Fruit fly (Drosophila melanogaster) whole organism, pupa: Measurements from ENCODE around the gene Ppi1.

Source experiments
- CG10348 ChIP-seq: fragments of 200-800 bp; sonication (Bioruptor generic); IDR thresholded peaks from 2 replicates; pipeline ENCODE4 v1.3.6; 2022; ENCODE audit warnings: missing biosample characterization, missing genetic modification characterization
- CG12605 ChIP-seq: fragments of 200-800 bp; sonication (Bioruptor generic); IDR thresholded peaks from 2 replicates; pipeline ENCODE4 v1.3.6; 2022; ENCODE audit warnings: missing biosample characterization, missing genetic modification characterization
- CG13204 ChIP-seq: fragments of 200-800 bp; sonication (Bioruptor generic); optimal IDR thresholded peaks from 2 replicates; lab custom pipeline; 2018; ENCODE audit warnings: missing biosample characterization, mild to moderate bottlenecking, missing genetic modification characterization, moderate library complexity
- CG14655 ChIP-seq: fragments of 200-800 bp; sonication (Bioruptor generic); optimal IDR thresholded peaks from 3 replicates; lab custom pipeline; 2017; ENCODE audit warnings: mild to moderate bottlenecking, missing biosample characterization, missing genetic modification reagents, missing genetic modification characterization
- CG15710 ChIP-seq: fragments of 200-800 bp; sonication (Bioruptor generic); optimal IDR thresholded peaks from 2 replicates; lab custom pipeline; 2018; ENCODE audit warnings: missing biosample characterization, mild to moderate bottlenecking, missing genetic modification characterization, moderate library complexity
- CG17806 ChIP-seq: fragments of 200-800 bp; sonication (Bioruptor generic); optimal IDR thresholded peaks from 2 replicates; lab custom pipeline; 2018; ENCODE audit warnings: missing biosample characterization, mild to moderate bottlenecking, missing genetic modification characterization, moderate library complexity
- CG32121 ChIP-seq: fragments of 200-800 bp; sonication (Bioruptor generic); IDR thresholded peaks from 2 replicates; pipeline ENCODE4 v1.3.6; 2022; ENCODE audit warnings: missing biosample characterization, missing genetic modification characterization
- CG34367 ChIP-seq: fragments of 200-800 bp; sonication (Bioruptor generic); optimal IDR thresholded peaks from 2 replicates; lab custom pipeline; 2018; ENCODE audit warnings: missing biosample characterization, mild to moderate bottlenecking, missing genetic modification characterization
- CG4496 ChIP-seq: fragments of 200-800 bp; sonication (Bioruptor generic); IDR thresholded peaks from 3 replicates; pipeline ENCODE4 v1.3.6; 2022; ENCODE audit warnings: missing biosample characterization, missing genetic modification characterization
- CG8159 ChIP-seq: fragments of 200-800 bp; sonication (Bioruptor generic); optimal IDR thresholded peaks from 3 replicates; lab custom pipeline; 2018; ENCODE audit warnings: missing biosample characterization, mild to moderate bottlenecking, missing genetic modification characterization, moderate library complexity
- CG8301 ChIP-seq: fragments of 200-800 bp; sonication (Bioruptor generic); optimal IDR thresholded peaks from 2 replicates; lab custom pipeline; 2018; ENCODE audit warnings: missing biosample characterization, mild to moderate bottlenecking, missing genetic modification characterization
- CG9948 ChIP-seq: fragments of 200-800 bp; sonication (Bioruptor generic); optimal IDR thresholded peaks from 2 replicates; lab custom pipeline; 2018; ENCODE audit warnings: missing biosample characterization, mild to moderate bottlenecking, missing genetic modification characterization, moderate library complexity
- D1 ChIP-seq: fragments of 200-800 bp; sonication (Bioruptor generic); optimal IDR thresholded peaks from 2 replicates; lab custom pipeline; 2018; ENCODE audit warnings: missing biosample characterization, mild to moderate bottlenecking, missing genetic modification characterization, moderate library complexity
- EcR ChIP-seq: fragments of 200-800 bp; sonication (Bioruptor generic); optimal IDR thresholded peaks from 3 replicates; lab custom pipeline; 2019; ENCODE audit warnings: missing biosample characterization, missing genetic modification characterization, mild to moderate bottlenecking, moderate library complexity, missing genetic modification reagents
- Ets98B ChIP-seq: fragments of 200-800 bp; sonication (Bioruptor generic); IDR thresholded peaks from 2 replicates; pipeline ENCODE4 v1.3.6; 2022; ENCODE audit warnings: missing biosample characterization, missing genetic modification characterization
- Pif1A ChIP-seq: fragments of 200-800 bp; sonication (Bioruptor generic); optimal IDR thresholded peaks from 3 replicates; lab custom pipeline; 2016; ENCODE audit warnings: missing biosample characterization, missing genetic modification characterization
- Pif1B ChIP-seq: fragments of 200-800 bp; sonication (Bioruptor generic); optimal IDR thresholded peaks from 3 replicates; lab custom pipeline; 2016; ENCODE audit warnings: missing biosample characterization, missing genetic modification characterization
- Snoo ChIP-seq: fragments of 200-800 bp; sonication (Bioruptor generic); optimal IDR thresholded peaks from 3 replicates; lab custom pipeline; 2017; ENCODE audit warnings: missing biosample characterization, mild to moderate bottlenecking, missing genetic modification characterization, inconsistent platforms
- fd96Ca ChIP-seq: fragments of 200-800 bp; sonication (Bioruptor generic); IDR thresholded peaks from 3 replicates; pipeline ENCODE4 v1.3.6; 2022; ENCODE audit warnings: missing biosample characterization, missing genetic modification characterization
- gl ChIP-seq: fragments of 200-800 bp; sonication (Bioruptor generic); optimal IDR thresholded peaks from 2 replicates; lab custom pipeline; 2018; ENCODE audit warnings: missing biosample characterization, mild to moderate bottlenecking, missing genetic modification characterization
- rn ChIP-seq: fragments of 200-800 bp; sonication (Bioruptor generic); IDR thresholded peaks from 2 replicates; pipeline ENCODE4 v1.3.6; 2022; ENCODE audit warnings: missing biosample characterization, missing genetic modification characterization

The Ppi1 gene

dm6 chr3R:30160312-30160942, 31.5 kb upstream of the Ppi1 start, which contains the start of gene CG11498:
CG11498 (minus strand) TSS chr3R:30160473.
- TF ChIP-seq Snoo (tag; lab: Kevin White, UChicago) (no peak), EcR (no peak), Pif1B (peak; percentile 30), gl (tag; lab: Kevin White, UChicago) (no peak), CG8159 (no peak), CG34367 (tag; lab: Kevin White, UChicago) (no peak), CG8301 (tag; lab: Kevin White, UChicago) (no peak), CG14655 (peak; percentile 33), CG12605 (GFP tag; lab: Robert Waterston, UW) (peak; percentile 24; the same call in 1 of the 2 replicates), CG13204 (peak; percentile 36), rn (GFP tag; lab: Robert Waterston, UW) (no peak), CG4496 (GFP tag; lab: Robert Waterston, UW) (peak; percentile 76), CG15710 (tag; lab: Kevin White, UChicago) (no peak), CG32121 (peak; percentile 46), CG9948 (tag; lab: Kevin White, UChicago) (no peak), D1 (tag; lab: Kevin White, UChicago) (no peak), CG17806 (no peak), Ets98B (GFP tag; lab: Robert Waterston, UW) (peak; percentile 59; the same call in 1 of the 2 replicates), fd96Ca (GFP tag; lab: Robert Waterston, UW) (0 out of 3 replicates have a peak, but pooled peaks have one; percentile 27), CG10348 (GFP tag; lab: Robert Waterston, UW) (no peak), Pif1A (GFP tag; lab: Kevin White, UChicago) (peak; percentile 38)

DNA sequence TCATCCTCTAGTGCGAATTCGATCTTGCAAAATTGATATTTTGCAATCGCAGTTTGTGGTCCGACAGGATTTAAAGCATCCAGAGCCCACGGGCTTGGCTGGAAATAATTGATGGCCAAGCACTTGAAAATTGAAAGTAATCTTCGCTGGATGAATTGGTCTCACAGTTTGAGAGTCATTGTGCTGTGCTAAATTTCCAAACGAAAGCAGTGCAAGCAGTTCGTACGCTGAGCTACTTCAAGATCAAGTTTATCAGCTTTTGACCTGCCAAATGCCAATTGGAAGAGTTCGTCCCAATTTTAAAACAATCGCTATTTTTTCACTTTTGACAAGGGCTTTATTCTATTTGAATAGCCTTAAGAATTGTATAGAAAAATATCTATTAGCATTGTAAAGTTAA, 24.9 kb upstream of the Ppi1 start:
- TF ChIP-seq CG14655 (no peak), CG4496 (GFP tag; lab: Robert Waterston, UW) (peak; percentile 17; the same call in 1 of the 3 replicates), CG8301 (tag; lab: Kevin White, UChicago) (no peak)

dm6 chr3R:30151300-30152109, 22.6 kb upstream of the Ppi1 start, which contains the start of gene CG15529:
CG15529 (plus strand) TSS chr3R:30152059.
- TF ChIP-seq Pif1A (GFP tag; lab: Kevin White, UChicago) (peak; percentile 10), CG4496 (GFP tag; lab: Robert Waterston, UW) (peak; percentile 90), CG10348 (GFP tag; lab: Robert Waterston, UW) (no peak), D1 (tag; lab: Kevin White, UChicago) (peak; percentile 3), CG17806 (peak; percentile 74), CG14655 (peak; percentile 67), Ets98B (GFP tag; lab: Robert Waterston, UW) (peak; percentile 82), fd96Ca (GFP tag; lab: Robert Waterston, UW) (peak; percentile 74; the same call in 2 of the 3 replicates), gl (tag; lab: Kevin White, UChicago) (peak; percentile 35), CG9948 (tag; lab: Kevin White, UChicago) (peak; percentile 61), CG8159 (peak; percentile 78), CG12605 (GFP tag; lab: Robert Waterston, UW) (peak; percentile 56; the same call in 1 of the 2 replicates), CG32121 (peak; percentile 78), CG8301 (tag; lab: Kevin White, UChicago) (peak; percentile 63), Snoo (tag; lab: Kevin White, UChicago) (no peak), CG34367 (tag; lab: Kevin White, UChicago) (peak; percentile 58), CG13204 (peak; percentile 30), CG15710 (tag; lab: Kevin White, UChicago) (peak; percentile 75), Pif1B (peak; percentile 50), EcR (no peak), rn (GFP tag; lab: Robert Waterston, UW) (peak; percentile 58)
- TF ChIP-seq, all 21 proteins: peak for 18

dm6 chr3R:30150602-30151001, 21.7 kb upstream of the Ppi1 start:
- no peak for TF ChIP-seq CG8301 (tag; lab: Kevin White, UChicago)
- TF ChIP-seq, all 21 proteins: peak for 0

- TF ChIP-seq gl (tag; lab: Kevin White, UChicago) (no peak), CG10348 (GFP tag; lab: Robert Waterston, UW) (no peak), CG15710 (tag; lab: Kevin White, UChicago) (no peak), CG17806 (no peak), Snoo (tag; lab: Kevin White, UChicago) (no peak), CG12605 (GFP tag; lab: Robert Waterston, UW) (no peak), CG8159 (no peak), EcR (no peak), CG14655 (no peak), CG13204 (no peak), CG8301 (tag; lab: Kevin White, UChicago) (no peak), Pif1B (no peak), CG34367 (tag; lab: Kevin White, UChicago) (no peak), CG4496 (GFP tag; lab: Robert Waterston, UW) (no peak)
Measured at dm6 chr3R:30149506-30149905, 20.6 kb upstream of the Ppi1 start, which contains the start of gene AdoR. AdoR (minus strand) TSS chr3R:30149606.
